Worm (Caenorhabditis elegans): ENCODE results near the gene che-12.

DNA sequence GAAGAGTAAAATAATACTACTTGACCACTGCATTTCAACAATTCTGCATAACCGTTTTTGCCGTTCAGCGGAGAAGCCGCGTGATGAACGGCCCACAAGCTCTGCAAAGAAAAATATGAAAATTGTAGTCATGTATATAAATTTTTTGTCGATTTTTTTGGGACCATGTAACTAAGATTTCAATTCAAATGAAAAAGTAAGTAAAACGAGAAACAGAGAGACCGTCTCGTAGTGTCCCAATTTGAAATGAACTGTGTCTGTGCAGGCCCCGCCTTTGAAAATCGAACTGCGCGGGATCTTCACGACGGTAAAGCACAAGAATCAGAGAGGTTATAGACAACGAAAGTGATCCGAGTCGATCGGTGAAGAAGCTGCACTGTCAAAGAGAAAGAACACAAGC, 24.8 kb upstream of the che-12 start, which contains the start of gene crm-1:
- TF ChIP-seq let-526 (GFP tag; IDR thresholded peaks at IDR 0.05) (no peak), F22D6.2 (tag; optimal IDR thresholded peaks at IDR 0.05) (no peak), ceh-79 (tag; optimal IDR thresholded peaks at IDR 0.05) (no peak), F10E7.11 (tag; optimal IDR thresholded peaks at IDR 0.05) (no peak), Y53G8AR.9 (GFP tag; conservative IDR thresholded peaks at IDR 0.05) (no peak)

All from whole organism, young adult.